Worm (Caenorhabditis elegans): ENCODE measurements around the gene str-246.

Gene str-246

ce11 chrIII:11066691-11067090 is 10.8 kb upstream of the str-246 start (continued):
- TF ChIP-seq fos-1 (tag; optimal IDR thresholded peaks at IDR 0.05) = peak; percentile 58
- TF ChIP-seq nhr-85 (tag) = peak; percentile 90
- TF ChIP-seq dsc-1 (tag; optimal IDR thresholded peaks at IDR 0.05) = peak; percentile 95
- TF ChIP-seq ztf-4 (tag; optimal IDR thresholded peaks at IDR 0.05) = peak; percentile 29
- TF ChIP-seq vab-15 (tag; optimal IDR thresholded peaks at IDR 0.05) = no peak
- peak; percentile 85 for TF ChIP-seq mab-9 (GFP tag; IDR thresholded peaks at IDR 0.05)
- TF ChIP-seq ceh-8 (GFP tag; optimal IDR thresholded peaks at IDR 0.05) = peak; percentile 59
- TF ChIP-seq ztf-11 (tag; optimal IDR thresholded peaks at IDR 0.05) = peak in 1 of 2 experiments; percentile 57
- TF ChIP-seq nhr-90 (tag; optimal IDR thresholded peaks at IDR 0.05; ENCODE audit: poor library complexity) = peak; percentile 93
- peak; percentile 43 for TF ChIP-seq fkh-10 (GFP tag; optimal IDR thresholded peaks at IDR 0.05)
- TF ChIP-seq snpc-4 (tag; optimal IDR thresholded peaks at IDR 0.05) = peak; percentile 68
- TF ChIP-seq zag-1 (tag; optimal IDR thresholded peaks at IDR 0.05) = no peak
- peak; percentile 79 for TF ChIP-seq ceh-88 (GFP tag; IDR thresholded peaks at IDR 0.05)
- no peak for TF ChIP-seq tlp-1 (tag; optimal IDR thresholded peaks at IDR 0.05)
- TF ChIP-seq jun-1 (tag; optimal IDR thresholded peaks at IDR 0.05) = peak; percentile 89
- peak; percentile 88 for TF ChIP-seq tbx-2 (tag; optimal IDR thresholded peaks at IDR 0.05)
- TF ChIP-seq Y116A8C.19 (tag; optimal IDR thresholded peaks at IDR 0.05; ENCODE audit: borderline replicate concordance) = no peak
- TF ChIP-seq snu-23 (GFP tag; optimal IDR thresholded peaks at IDR 0.05) = peak; percentile 90
- TF ChIP-seq ces-1 (GFP tag; optimal IDR thresholded peaks at IDR 0.05) = no peak
- TF ChIP-seq sptf-1 (tag; optimal IDR thresholded peaks at IDR 0.05) = no peak
- TF ChIP-seq nhr-47 (tag; optimal IDR thresholded peaks at IDR 0.05) = peak; percentile 93
- TF ChIP-seq ets-5 (GFP tag; IDR thresholded peaks at IDR 0.05) = no peak
- TF ChIP-seq dpl-1 (GFP tag; optimal IDR thresholded peaks at IDR 0.05) = peak; percentile 58 to 78 (median 77)
- TF ChIP-seq F16B12.6 (tag; optimal IDR thresholded peaks at IDR 0.05) = peak; percentile 69
- TF ChIP-seq unc-98 (GFP tag; IDR thresholded peaks at IDR 0.05) = peak; percentile 69
- no peak for TF ChIP-seq pax-3 (tag; optimal IDR thresholded peaks at IDR 0.05)
- TF ChIP-seq lir-3 (tag; optimal IDR thresholded peaks at IDR 0.05; ENCODE audit: poor library complexity) = no peak
- no peak for TF ChIP-seq efl-3 (GFP tag; optimal IDR thresholded peaks at IDR 0.05)
- peak; percentile 49 for TF ChIP-seq mef-2 (tag; optimal IDR thresholded peaks at IDR 0.05)
- peak; percentile 52 for TF ChIP-seq C04F5.9 (tag; optimal IDR thresholded peaks at IDR 0.05)
- TF ChIP-seq C16A3.4 (tag; optimal IDR thresholded peaks at IDR 0.05) = peak; percentile 81
- TF ChIP-seq aha-1 (tag; optimal IDR thresholded peaks at IDR 0.05) = peak; percentile 39
- TF ChIP-seq hlh-17 (GFP tag; optimal IDR thresholded peaks at IDR 0.05; ENCODE audit: borderline replicate concordance) = no peak
- TF ChIP-seq fkh-4 (tag; optimal IDR thresholded peaks at IDR 0.05; ENCODE audit: borderline replicate concordance) = peak; percentile 53
- no peak for TF ChIP-seq ceh-90 (tag; optimal IDR thresholded peaks at IDR 0.05)
- peak; percentile 71 for TF ChIP-seq lin-13 (GFP tag; optimal IDR thresholded peaks at IDR 0.05)
- peak; percentile 93 for TF ChIP-seq nhr-19 (GFP tag; conservative IDR thresholded peaks at IDR 0.05)

- no peak for TF ChIP-seq pqm-1 (tag; optimal IDR thresholded peaks at IDR 0.05)
- no peak for TF ChIP-seq snu-23 (GFP tag; optimal IDR thresholded peaks at IDR 0.05)
- TF ChIP-seq efl-1 (optimal IDR thresholded peaks at IDR 0.05) = no peak
- TF ChIP-seq efl-1 (GFP tag; optimal IDR thresholded peaks at IDR 0.05 in 1 of 2) = peak in 1 of 2 experiments; percentile 33
- no peak for TF ChIP-seq mdl-1 (tag; optimal IDR thresholded peaks at IDR 0.05)
Measured at ce11 chrIII:11068553-11068952, 9.0 kb upstream of the str-246 start, which contains the start of gene W09D6.1. W09D6.1 (plus strand) TSS chrIII:11068853.

ce11 chrIII:11069265-11069664 is 8.2 kb upstream of the str-246 start:
- TF ChIP-seq lir-3 (tag; optimal IDR thresholded peaks at IDR 0.05; ENCODE audit: poor library complexity) (no peak), efl-1 (optimal IDR thresholded peaks at IDR 0.05) (no peak), efl-1 (GFP tag; optimal IDR thresholded peaks at IDR 0.05 in 1 of 2) (peak in 1 of 2 experiments; percentile 16)

All from whole organism, L1 larva.